Fruit fly (Drosophila melanogaster) whole organism, embryonic: ENCODE results near the gene Prx5.

Experiments used
- B-H2 ChIP-seq: fragments of 200-800 bp; sonication (Bioruptor generic); optimal IDR thresholded peaks from 2 replicates; lab custom pipeline; 2018; ENCODE audit warnings: missing biosample characterization, mild to moderate bottlenecking, missing genetic modification characterization
- CG10565 ChIP-seq: fragments of 200-800 bp; sonication (Bioruptor generic); optimal IDR thresholded peaks from 3 replicates; lab custom pipeline; 2016; ENCODE audit warnings: missing biosample characterization, mild to moderate bottlenecking, missing genetic modification characterization
- CG10654 ChIP-seq: fragments of 200-800 bp; sonication (Bioruptor generic); optimal IDR thresholded peaks from 2 replicates; lab custom pipeline; 2016; ENCODE audit warnings: missing biosample characterization, missing genetic modification characterization
- CG11398 ChIP-seq: fragments of 200-800 bp; sonication (Bioruptor generic); optimal IDR thresholded peaks from 2 replicates; lab custom pipeline; 2016; ENCODE audit warnings: missing biosample characterization, missing genetic modification characterization
- CG12769 ChIP-seq: fragments of 200-800 bp; sonication (Bioruptor generic); optimal IDR thresholded peaks from 2 replicates; lab custom pipeline; 2019; ENCODE audit warnings: missing biosample characterization, mild to moderate bottlenecking, missing genetic modification characterization, moderate library complexity
- CG15011 ChIP-seq: fragments of 200-800 bp; sonication (Bioruptor generic); optimal IDR thresholded peaks from 3 replicates; lab custom pipeline; 2018; ENCODE audit warnings: missing biosample characterization, mild to moderate bottlenecking, missing genetic modification characterization
- CG15073 ChIP-seq: fragments of 200-800 bp; sonication (Bioruptor generic); optimal IDR thresholded peaks from 2 replicates; lab custom pipeline; 2016; ENCODE audit warnings: missing biosample characterization, missing genetic modification characterization
- CG15269 ChIP-seq: fragments of 200-800 bp; sonication (Bioruptor generic); optimal IDR thresholded peaks from 2 replicates; lab custom pipeline; 2018; ENCODE audit warnings: missing biosample characterization, mild to moderate bottlenecking, missing genetic modification characterization, moderate library complexity
- CG1529 ChIP-seq: fragments of 200-800 bp; sonication (Bioruptor generic); optimal IDR thresholded peaks from 3 replicates; lab custom pipeline; 2018; ENCODE audit warnings: missing biosample characterization, missing genetic modification characterization
- CG15514 ChIP-seq: fragments of 200-800 bp; sonication (Bioruptor generic); optimal IDR thresholded peaks from 3 replicates; lab custom pipeline; 2017; ENCODE audit warnings: missing biosample characterization, missing genetic modification characterization, mild to moderate bottlenecking, moderate library complexity, missing genetic modification reagents
- CG1602 ChIP-seq: fragments of 200-800 bp; sonication (Bioruptor generic); optimal IDR thresholded peaks from 3 replicates; lab custom pipeline; 2016; ENCODE audit warnings: missing biosample characterization, missing genetic modification characterization
- CG2202 ChIP-seq: fragments of 200-800 bp; sonication (Bioruptor generic); optimal IDR thresholded peaks from 2 replicates; lab custom pipeline; 2018; ENCODE audit warnings: missing biosample characterization, mild to moderate bottlenecking, missing genetic modification characterization
- CG2889 ChIP-seq: fragments of 200-800 bp; sonication (Bioruptor generic); IDR thresholded peaks from 3 replicates; pipeline ENCODE4 v1.3.6; 2022; ENCODE audit warnings: missing biosample characterization, missing genetic modification characterization
- CG3065 ChIP-seq: fragments of 200-800 bp; sonication (Bioruptor generic); optimal IDR thresholded peaks from 2 replicates; lab custom pipeline; 2016; ENCODE audit warnings: missing biosample characterization, missing genetic modification characterization
- CG5180 ChIP-seq: fragments of 200-800 bp; sonication (Bioruptor generic); optimal IDR thresholded peaks from 3 replicates; lab custom pipeline; 2017; ENCODE audit warnings: missing biosample characterization, missing genetic modification characterization, mild to moderate bottlenecking, moderate library complexity, missing genetic modification reagents
- CG6689 ChIP-seq: fragments of 200-800 bp; sonication (Bioruptor generic); IDR thresholded peaks from 2 replicates; pipeline ENCODE4 v1.3.6; 2022; ENCODE audit warnings: missing biosample characterization, missing genetic modification characterization
- Chrac-16 ChIP-seq: fragments of 200-800 bp; sonication (Bioruptor generic); optimal IDR thresholded peaks from 3 replicates; lab custom pipeline; 2016; ENCODE audit warnings: missing biosample characterization, missing genetic modification characterization
- CoRest ChIP-seq: fragments of 200-800 bp; sonication (Bioruptor generic); optimal IDR thresholded peaks from 3 replicates; lab custom pipeline; 2018; ENCODE audit warnings: missing biosample characterization, mild to moderate bottlenecking, missing genetic modification characterization, moderate library complexity
- CrebB ChIP-seq: fragments of 200-800 bp; sonication (Bioruptor generic); optimal IDR thresholded peaks from 3 replicates; lab custom pipeline; 2018; ENCODE audit warnings: missing biosample characterization, mild to moderate bottlenecking, missing genetic modification characterization
- D ChIP-seq, 2 experiments: fragments of 200-800 bp in 1 of 2; fragments of >200 bp in 1 of 2; sonication (Bioruptor generic) in 1 of 2; optimal IDR thresholded peaks; 2 replicates in 1 of 2; 3 replicates in 1 of 2; lab custom pipeline; 2017; ENCODE audit warnings: mild to moderate bottlenecking in 1 of 2, missing biosample characterization in 1 of 2, missing genetic modification characterization in 1 of 2, missing genetic modification reagents in 1 of 2
- Deaf1 ChIP-seq: fragments of 200-800 bp; optimal IDR thresholded peaks from 3 replicates; lab custom pipeline; 2019; ENCODE audit warnings: missing biosample characterization, mild to moderate bottlenecking, missing genetic modification characterization, moderate library complexity
- HLHmδ ChIP-seq: fragments of 200-800 bp; sonication (Bioruptor generic); optimal IDR thresholded peaks from 2 replicates; lab custom pipeline; 2018; ENCODE audit warnings: missing biosample characterization, mild to moderate bottlenecking, missing genetic modification characterization, moderate library complexity
- Hr78 ChIP-seq, 2 experiments: fragments of 200-800 bp in 1 of 2; fragments of >200 bp in 1 of 2; sonication (Bioruptor generic) in 1 of 2; optimal IDR thresholded peaks; 2 replicates each; lab custom pipeline; 2017 to 2019; ENCODE audit warnings: missing biosample characterization in 2 of 2, missing genetic modification characterization in 2 of 2, mild to moderate bottlenecking in 1 of 2, moderate library complexity in 1 of 2
- Kr ChIP-seq: fragments of 200-800 bp; sonication (Bioruptor generic); optimal IDR thresholded peaks from 2 replicates; lab custom pipeline; 2017; ENCODE audit warnings: missing biosample characterization, mild to moderate bottlenecking, missing genetic modification characterization
- Lim3 ChIP-seq: fragments of 200-800 bp; sonication (Bioruptor generic); IDR thresholded peaks from 2 replicates; pipeline ENCODE4 v1.3.6; 2022; ENCODE audit warnings: missing biosample characterization, missing genetic modification characterization
- Mad ChIP-seq: fragments of 200-800 bp; sonication (Bioruptor generic); optimal IDR thresholded peaks from 2 replicates; lab custom pipeline; 2016; ENCODE audit warnings: missing biosample characterization, missing genetic modification characterization
- Mes4 ChIP-seq: fragments of 200-800 bp; sonication (Bioruptor generic); optimal IDR thresholded peaks from 2 replicates; lab custom pipeline; 2016; ENCODE audit warnings: missing biosample characterization, missing genetic modification characterization
- Myb ChIP-seq: fragments of 200-800 bp; sonication (Bioruptor generic); optimal IDR thresholded peaks from 2 replicates; lab custom pipeline; 2016; ENCODE audit warnings: missing biosample characterization, missing genetic modification characterization
- Stat92E ChIP-seq, 3 experiments: fragments of >200 bp in 2 of 3; fragments of 200-800 bp in 1 of 3; sonication (Bioruptor generic) in 1 of 3; optimal IDR thresholded peaks; 2 replicates each; lab custom pipeline; 2017 to 2019; ENCODE audit warnings: missing biosample characterization in 3 of 3, missing genetic modification characterization in 3 of 3, mild to moderate bottlenecking in 1 of 3, moderate library complexity in 1 of 3
- Trl ChIP-seq, 3 experiments: fragments of >200 bp in 2 of 3; fragments of 200-800 bp in 1 of 3; sonication (Bioruptor generic) in 1 of 3; optimal IDR thresholded peaks; 2 replicates in 1 of 3; 3 replicates in 2 of 3; lab custom pipeline; 2016 to 2017; ENCODE audit warnings: missing biosample characterization in 1 of 3, missing genetic modification characterization in 1 of 3
- ac ChIP-seq: fragments of 200-800 bp; sonication (Bioruptor generic); optimal IDR thresholded peaks from 3 replicates; lab custom pipeline; 2017; ENCODE audit warnings: missing biosample characterization, mild to moderate bottlenecking, missing genetic modification characterization
- amos ChIP-seq: fragments of 200-800 bp; sonication (Bioruptor generic); IDR thresholded peaks from 2 replicates; pipeline ENCODE4 v1.3.6; 2022; ENCODE audit warnings: missing biosample characterization, missing genetic modification characterization; ENCODE audit not compliant: partially characterized antibody
- ash1 ChIP-seq: fragments of 200-800 bp; sonication (Bioruptor generic); optimal IDR thresholded peaks from 2 replicates; lab custom pipeline; 2018; ENCODE audit warnings: missing biosample characterization, mild to moderate bottlenecking, missing genetic modification characterization
- chinmo ChIP-seq: fragments of 200-800 bp; sonication (Bioruptor generic); IDR thresholded peaks from 4 replicates; pipeline ENCODE4 v1.3.6; 2022; ENCODE audit warnings: missing biosample characterization, missing genetic modification characterization; ENCODE audit not compliant: partially characterized antibody
- en ChIP-seq: fragments of 200-800 bp; sonication (Bioruptor generic); optimal IDR thresholded peaks from 2 replicates; lab custom pipeline; 2016; ENCODE audit warnings: missing biosample characterization, missing genetic modification characterization
- exex ChIP-seq: fragments of 200-800 bp; sonication (Bioruptor generic); optimal IDR thresholded peaks from 4 replicates; lab custom pipeline; 2018; ENCODE audit warnings: missing biosample characterization, mild to moderate bottlenecking, missing genetic modification characterization, moderate library complexity
- hkb ChIP-seq, 2 experiments: fragments of 200-800 bp in 1 of 2; fragments of >200 bp in 1 of 2; sonication (Bioruptor generic) in 1 of 2; IDR thresholded peaks in 1 of 2; optimal IDR thresholded peaks in 1 of 2; 2 replicates each; pipeline versions ENCODE4 v1.3.6 to Lab custom; 2017 to 2022; ENCODE audit warnings: missing biosample characterization in 1 of 2, missing genetic modification characterization in 1 of 2
- knrl ChIP-seq: fragments of 200-800 bp; sonication (Bioruptor generic); IDR thresholded peaks from 3 replicates; pipeline ENCODE4 v1.3.6; 2022; ENCODE audit warnings: missing biosample characterization, missing genetic modification characterization; ENCODE audit not compliant: partially characterized antibody
- mld ChIP-seq: fragments of 200-800 bp; sonication (Bioruptor generic); IDR thresholded peaks from 3 replicates; pipeline ENCODE4 v1.3.6; 2022; ENCODE audit warnings: missing biosample characterization, missing genetic modification characterization; ENCODE audit not compliant: partially characterized antibody
- nerfin-1 ChIP-seq: fragments of 200-800 bp; sonication (Bioruptor generic); optimal IDR thresholded peaks from 3 replicates; lab custom pipeline; 2019; ENCODE audit warnings: missing biosample characterization, mild to moderate bottlenecking, missing genetic modification characterization, moderate library complexity
- nom ChIP-seq: fragments of 200-800 bp; sonication (Bioruptor generic); optimal IDR thresholded peaks from 2 replicates; lab custom pipeline; 2017; ENCODE audit warnings: missing biosample characterization, missing genetic modification characterization, mild to moderate bottlenecking, moderate library complexity, missing genetic modification reagents
- odd ChIP-seq: fragments of 200-800 bp; sonication (Bioruptor generic); optimal IDR thresholded peaks from 2 replicates; lab custom pipeline; 2017; ENCODE audit warnings: missing biosample characterization, mild to moderate bottlenecking, missing genetic modification characterization
- prd ChIP-seq, 3 experiments: fragments of >200 bp in 2 of 3; fragments of 200-800 bp in 1 of 3; sonication (Bioruptor generic) in 1 of 3; optimal IDR thresholded peaks in 2 of 3; IDR thresholded peaks in 1 of 3; 2 replicates in 2 of 3; 3 replicates in 1 of 3; pipeline versions ENCODE4 v1.3.6 to Lab custom; 2017 to 2022; ENCODE audit warnings: missing biosample characterization in 1 of 3, missing genetic modification characterization in 1 of 3
- schlank ChIP-seq: fragments of 200-800 bp; sonication (Bioruptor generic); optimal IDR thresholded peaks from 2 replicates; lab custom pipeline; 2018; ENCODE audit warnings: missing biosample characterization, mild to moderate bottlenecking, missing genetic modification characterization
- trem ChIP-seq: fragments of 200-800 bp; optimal IDR thresholded peaks from 3 replicates; lab custom pipeline; 2019; ENCODE audit warnings: missing biosample characterization, mild to moderate bottlenecking, missing genetic modification characterization, moderate library complexity
- trh ChIP-seq: fragments of 200-800 bp; sonication (Bioruptor generic); optimal IDR thresholded peaks from 2 replicates; lab custom pipeline; 2016; ENCODE audit warnings: missing biosample characterization, missing genetic modification characterization
- vnd ChIP-seq: fragments of 200-800 bp; sonication (Bioruptor generic); IDR thresholded peaks from 3 replicates; pipeline ENCODE4 v1.3.6; 2022; ENCODE audit warnings: missing biosample characterization, missing genetic modification characterization; ENCODE audit not compliant: partially characterized antibody

Gene Prx5

DNA sequence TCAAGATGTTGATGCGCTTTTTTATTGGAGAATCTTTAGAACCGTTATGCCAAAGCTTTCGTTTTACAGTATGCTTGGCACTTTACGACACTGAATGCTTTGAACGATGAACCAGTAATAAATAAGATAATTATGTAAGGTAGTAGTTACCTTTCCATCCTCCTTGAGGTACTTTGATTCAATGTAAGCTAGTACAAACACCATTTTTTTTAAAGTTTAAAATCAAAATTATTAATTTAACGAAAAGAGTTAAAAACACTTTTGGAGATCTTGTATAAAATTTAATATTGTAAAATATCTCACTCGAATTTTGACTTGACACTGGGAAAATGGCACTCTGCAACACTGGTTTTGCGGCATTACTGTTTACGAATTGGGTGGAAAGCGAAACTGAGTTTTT, 18.3 kb upstream of the Prx5 start, which contains the start of the genes Arp5 and CG7208 (continued):
- TF ChIP-seq CG11398 (GFP tag; lab: Kevin White, UChicago) (no peak), CoRest (tag; lab: Kevin White, UChicago) (peak; percentile 86), HLHmδ (no peak), CG6689 (GFP tag; lab: Robert Waterston, UW) (peak; percentile 88), mld (no peak), hkb (optimal IDR thresholded peaks at IDR 0.05; lab: Kevin White, UChicago) (no peak), hkb (GFP tag; IDR thresholded peaks at IDR 0.05; lab: Robert Waterston, UW) (peak; percentile 62), D (optimal IDR thresholded peaks at IDR 0.05; lab: Kevin White, UChicago) (no peak), D (GFP tag; optimal IDR thresholded peaks at IDR 0.05; lab: Kevin White, UChicago) (no peak), nom (GFP tag; lab: Kevin White, UChicago) (no peak), odd (GFP tag; lab: Kevin White, UChicago) (no peak), CG15073 (GFP tag; lab: Kevin White, UChicago) (no peak), CG2202 (tag; lab: Kevin White, UChicago) (no peak), nerfin-1 (tag; lab: Kevin White, UChicago) (peak; percentile 45), CG1602 (GFP tag; lab: Kevin White, UChicago) (peak; percentile 54), CG15269 (no peak), Mad (GFP tag; lab: Kevin White, UChicago) (peak; percentile 53), CG5180 (GFP tag; lab: Kevin White, UChicago) (no peak), CG10654 (GFP tag; lab: Kevin White, UChicago) (peak; percentile 60), B-H2 (peak; percentile 71), CG2889 (GFP tag; lab: Robert Waterston, UW) (0 out of 3 replicates have a peak, but pooled peaks have one; percentile 22), Lim3 (GFP tag; lab: Robert Waterston, UW) (no peak), Kr (GFP tag; lab: Kevin White, UChicago) (no peak), knrl (GFP tag; lab: Robert Waterston, UW) (no peak), chinmo (GFP tag; lab: Robert Waterston, UW) (no peak), CrebB (tag; lab: Kevin White, UChicago) (peak; percentile 9), exex (tag; lab: Kevin White, UChicago) (no peak), CG1529 (peak; percentile 47), CG15011 (GFP tag; lab: Kevin White, UChicago) (no peak), en (GFP tag; lab: Kevin White, UChicago) (peak; percentile 0), Hr78 (GFP tag; optimal IDR thresholded peaks at IDR 0.05; lab: Kevin White, UChicago) (no peak), Trl (optimal IDR thresholded peaks at IDR 0.05; lab: Kevin White, UChicago) (no peak), Trl (GFP tag; optimal IDR thresholded peaks at IDR 0.05; lab: Kevin White, UChicago) (peak; percentile 46), trem (tag; lab: Kevin White, UChicago) (peak; percentile 58), Mes4 (GFP tag; lab: Kevin White, UChicago) (peak; percentile 11), vnd (GFP tag; lab: Robert Waterston, UW) (no peak), CG12769 (tag; lab: Kevin White, UChicago) (no peak), Myb (GFP tag; lab: Kevin White, UChicago) (peak; percentile 86), Chrac-16 (GFP tag; lab: Kevin White, UChicago) (peak; percentile 78), CG15514 (GFP tag; lab: Kevin White, UChicago) (peak; percentile 98), Deaf1 (tag; lab: Kevin White, UChicago) (no peak), CG10565 (GFP tag; lab: Kevin White, UChicago) (no peak), trh (GFP tag; lab: Kevin White, UChicago) (peak; percentile 23), amos (GFP tag; lab: Robert Waterston, UW) (peak; percentile 38; the same call in 1 of the 2 replicates), CG3065 (no peak), prd (optimal IDR thresholded peaks at IDR 0.05; lab: Kevin White, UChicago) (no peak), prd (GFP tag; IDR thresholded peaks at IDR 0.05; lab: Robert Waterston, UW) (peak; percentile 66), Stat92E (GFP tag; optimal IDR thresholded peaks at IDR 0.05; lab: Kevin White, UChicago) (no peak), ash1 (GFP tag; lab: Kevin White, UChicago) (no peak), ac (GFP tag; lab: Kevin White, UChicago) (no peak), schlank (no peak)
